Fruit fly (Drosophila melanogaster): ENCODE measurements around the gene vvl.

The vvl gene

DNA sequence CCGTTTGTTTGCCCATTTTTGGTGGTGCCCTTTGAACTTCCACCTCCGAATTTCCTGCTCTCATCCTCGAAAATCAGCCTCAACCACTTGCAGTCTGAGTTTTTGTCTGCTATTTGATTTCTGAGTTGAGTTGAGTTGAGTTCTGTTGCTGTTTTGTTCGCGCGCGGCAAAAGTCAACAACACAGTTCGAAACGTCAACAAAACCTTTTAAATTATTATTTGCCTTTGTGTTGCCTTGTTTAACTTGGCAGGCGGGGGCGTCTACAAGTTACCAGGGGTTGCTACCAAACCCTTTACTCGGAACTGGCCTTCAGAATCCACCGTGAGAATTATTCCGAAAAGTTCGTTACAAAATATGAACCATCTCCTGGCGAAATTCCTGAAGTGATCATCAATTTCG lies 49.9 kb downstream of the vvl start:
- TF ChIP-seq Hr78 (GFP tag; optimal IDR thresholded peaks at IDR 0.05) (no peak), Dfd (GFP tag; optimal IDR thresholded peaks at IDR 0.05) (no peak), foxo (GFP tag; optimal IDR thresholded peaks at IDR 0.05) (no peak), lola (GFP tag; optimal IDR thresholded peaks at IDR 0.05) (no peak), rgr (GFP tag; optimal IDR thresholded peaks at IDR 0.05) (no peak), GATAd (GFP tag; optimal IDR thresholded peaks at IDR 0.05) (no peak), br (GFP tag; optimal IDR thresholded peaks at IDR 0.05) (no peak), tai (GFP tag; optimal IDR thresholded peaks at IDR 0.05) (no peak), dsf (GFP tag; optimal IDR thresholded peaks at IDR 0.05; ENCODE audit: borderline replicate concordance) (no peak), brk (GFP tag; optimal IDR thresholded peaks at IDR 0.05) (no peak), Abd-B (GFP tag; optimal IDR thresholded peaks at IDR 0.05) (no peak), CrebA (GFP tag; optimal IDR thresholded peaks at IDR 0.05; ENCODE audit: borderline replicate concordance) (no peak), Vsx2 (GFP tag; optimal IDR thresholded peaks at IDR 0.05; ENCODE audit: partially characterized antibody) (no peak), Hnf4 (GFP tag; optimal IDR thresholded peaks at IDR 0.05) (no peak)

DNA sequence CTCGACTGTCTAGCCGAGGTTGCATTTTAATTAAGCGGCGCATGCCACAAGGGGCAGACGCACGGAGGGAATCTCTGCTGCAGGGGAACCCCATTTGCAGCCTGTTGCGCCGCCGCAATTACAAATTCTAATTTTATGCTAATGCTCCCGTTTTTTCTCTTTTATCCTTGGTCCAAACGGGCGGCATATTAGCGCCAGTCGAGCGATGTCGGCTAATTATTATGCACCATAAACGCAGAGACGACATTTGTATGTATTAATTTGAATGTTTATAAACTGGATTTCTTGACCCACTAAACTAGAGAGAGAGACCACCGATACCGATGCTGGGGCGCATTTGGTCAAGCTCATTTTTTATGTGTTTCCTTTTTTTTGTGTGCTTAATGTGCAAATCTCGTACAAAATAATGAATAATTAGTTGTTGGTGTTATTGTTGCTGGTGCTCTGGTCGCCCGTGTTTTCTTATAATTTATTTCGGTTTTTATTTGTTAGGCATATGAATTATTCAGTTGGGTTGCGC lies 53.7 kb downstream of the vvl start:
- TF ChIP-seq jim (GFP tag; optimal IDR thresholded peaks at IDR 0.05), result no peak
- TF ChIP-seq Rel (GFP tag; optimal IDR thresholded peaks at IDR 0.05), result no peak
- TF ChIP-seq Rel (tag; optimal IDR thresholded peaks at IDR 0.05), result peak; percentile 20

Data from whole organism, wandering third instar larva.